Fruit fly (Drosophila melanogaster): ENCODE results near the gene CG42446.

The CG42446 gene

dm6 chr3R:16389117-16389516 is 29.2 kb upstream of the CG42446 start:
- TF ChIP-seq pros (GFP tag; optimal IDR thresholded peaks at IDR 0.05) (peak; percentile 25), CG4282 (GFP tag; optimal IDR thresholded peaks at IDR 0.05) (no peak), Blimp-1 (GFP tag; optimal IDR thresholded peaks at IDR 0.05) (no peak), CG4424 (GFP tag; optimal IDR thresholded peaks at IDR 0.05) (no peak), D (optimal IDR thresholded peaks at IDR 0.05) (peak; percentile 82), D (GFP tag; optimal IDR thresholded peaks at IDR 0.05) (no peak), tll (GFP tag; optimal IDR thresholded peaks at IDR 0.05) (peak in 1 of 2 experiments; percentile 43), Ets65A (GFP tag) (peak; percentile 22), CG18619 (GFP tag; optimal IDR thresholded peaks at IDR 0.05) (no peak), zen (tag; optimal IDR thresholded peaks at IDR 0.05) (peak; percentile 51)

DNA sequence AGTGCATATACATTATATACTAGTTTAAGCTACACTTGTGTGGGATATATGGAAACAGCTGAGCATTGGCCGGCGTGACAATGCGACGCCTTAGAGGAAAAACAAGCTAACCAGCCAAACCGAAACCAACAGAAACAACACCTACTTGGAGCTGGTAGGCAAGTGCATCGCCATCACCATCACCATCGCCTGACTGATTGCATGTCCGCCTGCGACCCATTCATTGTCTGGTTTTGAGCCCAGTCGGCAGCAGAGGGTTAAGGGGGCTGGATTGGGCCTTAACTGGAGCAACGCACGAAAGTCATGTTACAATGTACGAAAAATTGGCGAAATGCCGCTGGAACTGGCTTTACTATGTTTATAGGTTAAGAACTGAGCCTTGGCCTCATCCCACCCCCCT is 27.1 kb upstream of the CG42446 start:
- TF ChIP-seq ro (GFP tag; IDR thresholded peaks at IDR 0.05) (0 out of 2 replicates have a peak, but pooled peaks have one; percentile 27), CG11560 (tag; IDR thresholded peaks at IDR 0.05) (no peak)

DNA sequence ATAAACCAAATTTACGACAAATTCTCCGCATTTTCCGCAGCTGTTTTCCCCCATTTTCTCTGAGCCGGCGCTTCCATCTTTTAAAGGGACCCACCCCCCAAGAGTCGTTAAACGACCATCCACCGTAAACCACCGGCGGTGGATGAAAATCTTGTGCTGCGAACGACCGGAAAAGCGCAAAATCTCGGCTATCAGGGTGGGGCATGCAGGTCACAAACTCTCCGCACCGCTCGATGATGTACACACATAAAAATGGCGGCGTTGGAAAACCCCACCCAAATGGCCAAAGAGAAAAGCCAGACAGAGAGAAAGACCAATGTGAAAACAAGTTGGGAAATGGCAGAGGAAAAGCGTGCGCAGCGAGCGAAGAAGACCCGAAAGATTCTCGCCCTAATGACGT is 25.7 kb upstream of the CG42446 start:
- TF ChIP-seq prd (optimal IDR thresholded peaks at IDR 0.05) (no peak), prd (GFP tag; IDR thresholded peaks at IDR 0.05) (no peak), HLH3B (GFP tag; IDR thresholded peaks at IDR 0.05) (no peak), C15 (GFP tag; IDR thresholded peaks at IDR 0.05) (no peak), crol (GFP tag; IDR thresholded peaks at IDR 0.05) (0 out of 2 replicates have a peak, but pooled peaks have one; percentile 24), her (GFP tag; optimal IDR thresholded peaks at IDR 0.05) (no peak), tup (GFP tag; optimal IDR thresholded peaks at IDR 0.05) (no peak), crp (GFP tag; optimal IDR thresholded peaks at IDR 0.05) (no peak), bbx (GFP tag; IDR thresholded peaks at IDR 0.05; ENCODE audit: partially characterized antibody) (no peak), CG12391 (tag; optimal IDR thresholded peaks at IDR 0.05) (no peak), Camta (GFP tag; optimal IDR thresholded peaks at IDR 0.05) (no peak), CG31441 (GFP tag; IDR thresholded peaks at IDR 0.05) (no peak), CG32767 (GFP tag; IDR thresholded peaks at IDR 0.05) (peak; percentile 67; the same call in 1 of the 2 replicates), grau (tag; optimal IDR thresholded peaks at IDR 0.05) (no peak), seq (GFP tag; IDR thresholded peaks at IDR 0.05) (peak; percentile 88), tap (tag; optimal IDR thresholded peaks at IDR 0.05) (no peak), phol (tag; optimal IDR thresholded peaks at IDR 0.05) (peak; percentile 33), CG18262 (tag; optimal IDR thresholded peaks at IDR 0.05) (no peak), CG32772 (GFP tag; IDR thresholded peaks at IDR 0.05) (no peak), sd (tag; optimal IDR thresholded peaks at IDR 0.05) (no peak), trh (GFP tag; optimal IDR thresholded peaks at IDR 0.05) (no peak), CG7372 (GFP tag; IDR thresholded peaks at IDR 0.05) (no peak), ewg (GFP tag; optimal IDR thresholded peaks at IDR 0.05) (peak; percentile 20), Nf-YC (tag; optimal IDR thresholded peaks at IDR 0.05) (peak; percentile 90), Sry-β (GFP tag; optimal IDR thresholded peaks at IDR 0.05) (no peak), sim (GFP tag; IDR thresholded peaks at IDR 0.05) (no peak), Nf-YB (GFP tag; optimal IDR thresholded peaks at IDR 0.05) (peak; percentile 87), cas (GFP tag; IDR thresholded peaks at IDR 0.05) (no peak), CG7357 (GFP tag; IDR thresholded peaks at IDR 0.05) (no peak), Gug (GFP tag; IDR thresholded peaks at IDR 0.05) (no peak), CG34376 (GFP tag; optimal IDR thresholded peaks at IDR 0.05) (no peak), CG13894 (tag; optimal IDR thresholded peaks at IDR 0.05) (no peak)
